Fruit fly (Drosophila melanogaster) whole organism, adult: ENCODE measurements around the gene Nepl18.

ENCODE experiments used
- CG11617 ChIP-seq: fragments of 200-800 bp; sonication (Bioruptor generic); optimal IDR thresholded peaks from 2 replicates; lab custom pipeline; 2017; ENCODE audit warnings: mild to moderate bottlenecking, missing biosample characterization, missing genetic modification reagents, missing genetic modification characterization
- CG12768 ChIP-seq: fragments of 200-800 bp; sonication (Bioruptor generic); optimal IDR thresholded peaks from 2 replicates; lab custom pipeline; 2017; ENCODE audit warnings: missing biosample characterization, missing genetic modification characterization, mild to moderate bottlenecking, moderate library complexity, missing genetic modification reagents
- CG14711 ChIP-seq: fragments of 200-800 bp; sonication (Bioruptor generic); optimal IDR thresholded peaks from 2 replicates; lab custom pipeline; 2018; ENCODE audit warnings: missing biosample characterization, mild to moderate bottlenecking, missing genetic modification characterization, moderate library complexity
- CG1620 ChIP-seq: fragments of 200-800 bp; sonication (Bioruptor generic); optimal IDR thresholded peaks from 2 replicates; lab custom pipeline; 2016; ENCODE audit warnings: missing biosample characterization, missing genetic modification characterization
- CG33017 ChIP-seq: fragments of 200-800 bp; sonication (Bioruptor generic); optimal IDR thresholded peaks from 2 replicates; lab custom pipeline; 2018; ENCODE audit warnings: missing biosample characterization, mild to moderate bottlenecking, missing genetic modification characterization, moderate library complexity
- CG5204 ChIP-seq: fragments of 200-800 bp; sonication (Bioruptor generic); optimal IDR thresholded peaks from 2 replicates; lab custom pipeline; 2016; ENCODE audit warnings: missing biosample characterization, missing genetic modification characterization
- CG7045 ChIP-seq: fragments of 200-800 bp; sonication (Bioruptor generic); optimal IDR thresholded peaks from 2 replicates; lab custom pipeline; 2017; ENCODE audit warnings: missing biosample characterization, mild to moderate bottlenecking, missing genetic modification characterization
- CG7101 ChIP-seq: fragments of 200-800 bp; sonication (Bioruptor generic); optimal IDR thresholded peaks from 2 replicates; lab custom pipeline; 2018; ENCODE audit warnings: missing biosample characterization, mild to moderate bottlenecking, missing genetic modification characterization, moderate library complexity
- Clk ChIP-seq: fragments of 200-800 bp; sonication (Bioruptor generic); optimal IDR thresholded peaks from 2 replicates; lab custom pipeline; 2017; ENCODE audit warnings: missing biosample characterization, missing genetic modification characterization
- Crg-1 ChIP-seq: fragments of 200-800 bp; sonication (Bioruptor generic); optimal IDR thresholded peaks from 2 replicates; lab custom pipeline; 2016; ENCODE audit warnings: missing biosample characterization, missing genetic modification characterization
- Hr96 ChIP-seq: fragments of 200-800 bp; sonication (Bioruptor generic); optimal IDR thresholded peaks from 2 replicates; lab custom pipeline; 2016; ENCODE audit warnings: missing biosample characterization, missing genetic modification characterization
- Mnt ChIP-seq: fragments of 200-800 bp; sonication (Bioruptor generic); optimal IDR thresholded peaks from 2 replicates; lab custom pipeline; 2016; ENCODE audit warnings: missing biosample characterization, mild to moderate bottlenecking, missing genetic modification characterization
- bab1 ChIP-seq: fragments of 200-800 bp; sonication (Bioruptor generic); optimal IDR thresholded peaks from 3 replicates; lab custom pipeline; 2019; ENCODE audit warnings: missing biosample characterization, mild to moderate bottlenecking, missing genetic modification characterization, moderate library complexity
- cic ChIP-seq: fragments of 200-800 bp; sonication (Bioruptor generic); optimal IDR thresholded peaks from 2 replicates; lab custom pipeline; 2017; ENCODE audit warnings: missing biosample characterization, mild to moderate bottlenecking, missing genetic modification characterization, moderate library complexity
- cnc ChIP-seq, 2 experiments: fragments of >200 bp; optimal IDR thresholded peaks; 2 replicates each; lab custom pipeline; 2017
- kay ChIP-seq: fragments of 200-800 bp; sonication (Bioruptor generic); peaks from one replicate; lab custom pipeline; 2016; ENCODE audit warnings: missing biosample characterization, missing genetic modification characterization, borderline replicate concordance
- ovo ChIP-seq: fragments of 200-800 bp; sonication (Bioruptor generic); optimal IDR thresholded peaks from 2 replicates; lab custom pipeline; 2016; ENCODE audit warnings: missing biosample characterization, missing genetic modification characterization
- pad ChIP-seq: fragments of 200-800 bp; sonication (Bioruptor generic); optimal IDR thresholded peaks from 3 replicates; lab custom pipeline; 2017; ENCODE audit warnings: missing biosample characterization, missing genetic modification characterization, mild to moderate bottlenecking, moderate library complexity, missing genetic modification reagents
- tj ChIP-seq: fragments of 200-800 bp; sonication (Bioruptor generic); optimal IDR thresholded peaks from 3 replicates; lab custom pipeline; 2017; ENCODE audit warnings: missing biosample characterization, mild to moderate bottlenecking, missing genetic modification characterization, moderate library complexity
- toe ChIP-seq: fragments of 200-800 bp; sonication (Bioruptor generic); optimal IDR thresholded peaks from 2 replicates; lab custom pipeline; 2016; ENCODE audit warnings: missing biosample characterization, missing genetic modification characterization

Nepl18 gene

dm6 chr3R:28858241-28858647 is 17.2 kb upstream of the Nepl18 start:
- TF ChIP-seq tj (GFP tag; lab: Kevin White, UChicago) (peak; percentile 27), CG7101 (tag; lab: Kevin White, UChicago) (no peak)

- no peak for TF ChIP-seq ovo (GFP tag; lab: Kevin White, UChicago)
- no peak for TF ChIP-seq CG14711 (tag; lab: Kevin White, UChicago)
- peak; percentile 60 for TF ChIP-seq bab1 (GFP tag; lab: Kevin White, UChicago)
- TF ChIP-seq Hr96 (GFP tag; lab: Kevin White, UChicago): no peak
- TF ChIP-seq cic: peak; percentile 18
- peak; percentile 12 for TF ChIP-seq CG7101 (tag; lab: Kevin White, UChicago)
- peak; percentile 7 for TF ChIP-seq pad (GFP tag; lab: Kevin White, UChicago)
- peak; percentile 82 for TF ChIP-seq tj (GFP tag; lab: Kevin White, UChicago)
- TF ChIP-seq Mnt (GFP tag; lab: Kevin White, UChicago): peak; percentile 45
These were observed 16.3 kb upstream of the Nepl18 start, which contains the start of gene Inx3 for dm6 chr3R:28859058-28859526. Gene Inx3 (minus strand): TSS chr3R:28859497.

dm6 chr3R:28860582-28860981 is 14.8 kb upstream of the Nepl18 start:
- TF ChIP-seq CG14711 (tag; lab: Kevin White, UChicago): no peak
- TF ChIP-seq tj (GFP tag; lab: Kevin White, UChicago): no peak
- no peak for TF ChIP-seq CG5204 (GFP tag; lab: Kevin White, UChicago)

- TF ChIP-seq CG33017 (tag; lab: Kevin White, UChicago) (no peak), CG7101 (tag; lab: Kevin White, UChicago) (no peak), CG14711 (tag; lab: Kevin White, UChicago) (no peak), Hr96 (GFP tag; lab: Kevin White, UChicago) (no peak), Clk (no peak)
These were observed 13.9 kb upstream of the Nepl18 start for dm6 chr3R:28861309-28862157.

- TF ChIP-seq toe (GFP tag; lab: Kevin White, UChicago) (no peak), kay (GFP tag; lab: Kevin White, UChicago) (peak; percentile 56)
These were observed 5.1 kb upstream of the Nepl18 start for dm6 chr3R:28870364-28870763.

dm6 chr3R:28872605-28873004 is 2.8 kb upstream of the Nepl18 start, which contains the start of gene Nepl17:
Gene Nepl17 (plus strand): TSS chr3R:28872905.
- TF ChIP-seq cnc (optimal IDR thresholded peaks at IDR 0.05; lab: Kevin White, UChicago): no peak
- TF ChIP-seq Hr96 (GFP tag; lab: Kevin White, UChicago): no peak
- TF ChIP-seq bab1 (GFP tag; lab: Kevin White, UChicago): no peak

dm6 chr3R:28880066-28880842 is 4.8 kb downstream of the Nepl18 start, which contains the start of the genes Nepl19 and Nepl20:
Gene Nepl19 (minus strand): TSS chr3R:28880122.
Gene Nepl20 (plus strand): TSS chr3R:28880792.
- peak; percentile 85 for TF ChIP-seq Clk
- TF ChIP-seq CG7101 (tag; lab: Kevin White, UChicago): peak; percentile 85
- peak; percentile 80 for TF ChIP-seq CG11617 (GFP tag; lab: Kevin White, UChicago)
- peak; percentile 92 for TF ChIP-seq CG33017 (tag; lab: Kevin White, UChicago)
- TF ChIP-seq kay (GFP tag; lab: Kevin White, UChicago): no peak
- TF ChIP-seq CG12768: peak; percentile 95
- peak; percentile 58 for TF ChIP-seq Mnt (GFP tag; lab: Kevin White, UChicago)
- TF ChIP-seq CG7045 (GFP tag; lab: Kevin White, UChicago): peak; percentile 83
- TF ChIP-seq cnc (optimal IDR thresholded peaks at IDR 0.05; lab: Kevin White, UChicago): no peak
- TF ChIP-seq cic: peak; percentile 74
- peak; percentile 65 for TF ChIP-seq pad (GFP tag; lab: Kevin White, UChicago)
- peak; percentile 79 for TF ChIP-seq CG14711 (tag; lab: Kevin White, UChicago)
- peak; percentile 76 for TF ChIP-seq CG5204 (GFP tag; lab: Kevin White, UChicago)
- no peak for TF ChIP-seq ovo (GFP tag; lab: Kevin White, UChicago)
- no peak for TF ChIP-seq bab1 (GFP tag; lab: Kevin White, UChicago)
- peak; percentile 70 for TF ChIP-seq toe (GFP tag; lab: Kevin White, UChicago)
- peak; percentile 20 for TF ChIP-seq CG1620
- TF ChIP-seq tj (GFP tag; lab: Kevin White, UChicago): peak; percentile 68
- peak; percentile 61 for TF ChIP-seq Hr96 (GFP tag; lab: Kevin White, UChicago)
- peak; percentile 58 for TF ChIP-seq Crg-1
